Fruit fly (Drosophila melanogaster) whole organism, wandering third instar larva: ENCODE data around the gene CG14410.

Experiments used
- Abd-B ChIP-seq: fragments of >200 bp; optimal IDR thresholded peaks from 2 replicates; lab custom pipeline; 2017; ENCODE audit warnings: missing biosample characterization, missing genetic modification characterization
- CG32264 ChIP-seq: fragments of 200-800 bp; sonication (Bioruptor generic); optimal IDR thresholded peaks from 2 replicates; lab custom pipeline; 2016; ENCODE audit warnings: missing biosample characterization, missing genetic modification characterization
- CG9705 ChIP-seq: fragments of 200-800 bp; sonication (Bioruptor generic); optimal IDR thresholded peaks from 2 replicates; lab custom pipeline; 2018; ENCODE audit warnings: missing biosample characterization, mild to moderate bottlenecking, missing genetic modification characterization
- Dfd ChIP-seq: fragments of >200 bp; optimal IDR thresholded peaks from 2 replicates; lab custom pipeline; 2017; ENCODE audit warnings: missing biosample characterization, missing genetic modification characterization
- Dif ChIP-seq: fragments of 200-275, 200-300 bp; sonication (Bioruptor generic); optimal IDR thresholded peaks from 2 replicates; lab custom pipeline; 2018; ENCODE audit warnings: missing biosample characterization, missing genetic modification characterization; ENCODE audit not compliant: partially characterized antibody
- GATAd ChIP-seq: sonication (Bioruptor generic); optimal IDR thresholded peaks from 2 replicates; lab custom pipeline; 2016; ENCODE audit warnings: missing biosample characterization, missing genetic modification characterization
- HLH106 ChIP-seq: fragments of 200-800 bp; optimal IDR thresholded peaks from 3 replicates; lab custom pipeline; 2019; ENCODE audit warnings: missing biosample characterization, mild to moderate bottlenecking, missing genetic modification characterization, moderate library complexity
- Hnf4 ChIP-seq: fragments of 200-800 bp; sonication (Bioruptor generic); optimal IDR thresholded peaks from 2 replicates; lab custom pipeline; 2016; ENCODE audit warnings: missing biosample characterization, mild to moderate bottlenecking, missing genetic modification characterization
- Jra ChIP-seq: sonication (Bioruptor generic); optimal IDR thresholded peaks from 2 replicates; lab custom pipeline; 2016; ENCODE audit warnings: missing biosample characterization, missing genetic modification characterization
- Myc ChIP-seq: fragments of >200 bp; optimal IDR thresholded peaks from 2 replicates; lab custom pipeline; 2017
- Rel ChIP-seq, 2 experiments: fragments of 200-800 bp; sonication (Bioruptor generic) in 1 of 2; optimal IDR thresholded peaks; 2 replicates in 1 of 2; 3 replicates in 1 of 2; lab custom pipeline; 2016 to 2019; ENCODE audit warnings: mild to moderate bottlenecking in 2 of 2, missing biosample characterization in 2 of 2, missing genetic modification characterization in 2 of 2, moderate library complexity in 1 of 2
- Sp1 ChIP-seq: fragments of 200-800 bp; sonication (Bioruptor generic); optimal IDR thresholded peaks from 3 replicates; lab custom pipeline; 2019; ENCODE audit warnings: missing biosample characterization, mild to moderate bottlenecking, missing genetic modification characterization, moderate library complexity
- br ChIP-seq: fragments of 200-800 bp; sonication (Bioruptor generic); optimal IDR thresholded peaks from 2 replicates; lab custom pipeline; 2016; ENCODE audit warnings: missing biosample characterization, missing genetic modification characterization
- brk ChIP-seq: fragments of 200-800 bp; sonication (Bioruptor generic); optimal IDR thresholded peaks from 2 replicates; lab custom pipeline; 2016; ENCODE audit warnings: missing biosample characterization, mild to moderate bottlenecking, missing genetic modification characterization
- dsf ChIP-seq: sonication (Bioruptor generic); optimal IDR thresholded peaks from 2 replicates; lab custom pipeline; 2016; ENCODE audit warnings: missing biosample characterization, missing genetic modification characterization, borderline replicate concordance
- jim ChIP-seq: fragments of 175-275, 200-325 bp; sonication (Bioruptor generic); optimal IDR thresholded peaks from 2 replicates; lab custom pipeline; 2016; ENCODE audit warnings: missing biosample characterization, mild to moderate bottlenecking, missing genetic modification characterization
- lola ChIP-seq: fragments of >200 bp; optimal IDR thresholded peaks from 2 replicates; lab custom pipeline; 2017; ENCODE audit warnings: missing biosample characterization, missing genetic modification characterization
- pan ChIP-seq: fragments of >200 bp; optimal IDR thresholded peaks from 2 replicates; lab custom pipeline; 2017
- sv ChIP-seq: fragments of 200-800 bp; sonication (Bioruptor generic); optimal IDR thresholded peaks from 3 replicates; lab custom pipeline; 2016; ENCODE audit warnings: missing biosample characterization, missing genetic modification characterization

CG14410 gene

DNA sequence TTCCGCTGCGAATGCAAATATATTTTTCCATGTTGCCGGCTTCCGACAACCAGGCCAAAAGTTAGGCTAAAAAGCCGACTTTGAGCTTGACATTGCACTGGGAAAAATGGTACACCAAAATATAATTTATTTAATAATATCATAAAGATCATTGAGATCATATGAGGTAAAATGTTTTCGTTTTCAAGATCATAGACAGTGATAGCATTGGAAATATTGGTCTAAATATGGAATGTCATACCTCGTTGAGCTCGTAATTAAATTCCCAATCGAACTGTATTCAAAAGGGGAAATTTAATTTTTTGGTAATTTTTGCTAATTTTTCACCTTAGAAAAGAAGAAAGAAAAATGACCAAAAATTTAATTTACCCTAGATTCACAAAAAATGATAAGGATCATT is 47.5 kb downstream of the CG14410 start:
- TF ChIP-seq GATAd (GFP tag; lab: Kevin White, UChicago) (no peak), Sp1 (no peak), brk (GFP tag; lab: Kevin White, UChicago) (no peak), br (GFP tag; lab: Kevin White, UChicago) (no peak), Rel (GFP tag; optimal IDR thresholded peaks at IDR 0.05; lab: Kevin White, UChicago) (no peak), Rel (tag; optimal IDR thresholded peaks at IDR 0.05; lab: Kevin White, UChicago) (no peak), Jra (GFP tag; lab: Kevin White, UChicago) (no peak), Abd-B (no peak), HLH106 (tag; lab: Kevin White, UChicago) (no peak), Dif (GFP tag; lab: Kevin White, UChicago) (no peak), CG9705 (GFP tag; lab: Kevin White, UChicago) (no peak), lola (GFP tag; lab: Kevin White, UChicago) (no peak), pan (lab: Kevin White, UChicago) (no peak), Hnf4 (GFP tag; lab: Kevin White, UChicago) (no peak), sv (GFP tag; lab: Kevin White, UChicago) (no peak), jim (GFP tag; lab: Kevin White, UChicago) (no peak), CG32264 (GFP tag; lab: Kevin White, UChicago) (no peak), dsf (no peak), Dfd (GFP tag; lab: Kevin White, UChicago) (no peak)
- TF ChIP-seq, all 38 proteins: peak for 0

- TF ChIP-seq Jra (GFP tag; lab: Kevin White, UChicago) (no peak), Myc (peak; percentile 15)
These were observed 49.0 kb downstream of the CG14410 start for dm6 chrX:14885554-14885953.
